Worm (Caenorhabditis elegans) whole organism, late embryonic: ENCODE results near the gene C27H6.9.

Source experiments
- C08G9.2 ChIP-seq: sonication (generic microtip); optimal IDR thresholded peaks from 2 replicates; lab custom pipeline; 2016; ENCODE audit warnings: mild to moderate bottlenecking, missing genetic modification characterization, moderate library complexity, missing compliant biosample characterization
- C38D4.7 ChIP-seq: fragments of 200-800 bp; sonication (Bioruptor generic); optimal IDR thresholded peaks from 2 replicates; lab custom pipeline; 2018; ENCODE audit warnings: mild to moderate bottlenecking, missing genetic modification characterization, moderate library complexity, missing compliant biosample characterization
- K02D7.2 ChIP-seq: sonication (generic microtip); optimal IDR thresholded peaks from 2 replicates; lab custom pipeline; 2017; ENCODE audit warnings: mild to moderate bottlenecking, missing genetic modification characterization, missing compliant biosample characterization
- K09A11.1 ChIP-seq: sonication (generic microtip); optimal IDR thresholded peaks from 2 replicates; lab custom pipeline; 2017; ENCODE audit warnings: antibody characterized with exemption, mild to moderate bottlenecking, missing genetic modification characterization, missing compliant biosample characterization; ENCODE audit not compliant: insufficient read depth
- T23F11.4 ChIP-seq: fragments of 200-800 bp; sonication (Bioruptor generic); optimal IDR thresholded peaks from 2 replicates; lab custom pipeline; 2018; ENCODE audit warnings: mild to moderate bottlenecking, missing genetic modification characterization, missing compliant biosample characterization
- ahr-1 ChIP-seq: sonication (generic microtip); optimal IDR thresholded peaks from 2 replicates; lab custom pipeline; 2016; ENCODE audit warnings: missing genetic modification characterization, missing compliant biosample characterization
- ama-1 ChIP-seq: fragments of 150-350 bp; optimal IDR thresholded peaks from 2 replicates; lab custom pipeline; 2014
- ceh-18 ChIP-seq: sonication (generic microtip); optimal IDR thresholded peaks from 2 replicates; lab custom pipeline; 2016; ENCODE audit warnings: missing genetic modification characterization, missing compliant biosample characterization
- ceh-19 ChIP-seq: fragments of 200-800 bp; sonication (Bioruptor generic); optimal IDR thresholded peaks from 2 replicates; lab custom pipeline; 2018; ENCODE audit warnings: mild to moderate bottlenecking, missing genetic modification characterization, missing compliant biosample characterization
- ceh-2 ChIP-seq: sonication (generic microtip); optimal IDR thresholded peaks from 2 replicates; lab custom pipeline; 2016; ENCODE audit warnings: missing genotype, missing genetic modification characterization, missing compliant biosample characterization
- ceh-22 ChIP-seq: sonication (generic microtip); optimal IDR thresholded peaks from 2 replicates; lab custom pipeline; 2017; ENCODE audit warnings: missing biosample characterization, missing genetic modification characterization
- ceh-24 ChIP-seq: sonication (generic microtip); optimal IDR thresholded peaks from 2 replicates; lab custom pipeline; 2016; ENCODE audit warnings: mild to moderate bottlenecking, missing genetic modification characterization, missing compliant biosample characterization
- ceh-30 ChIP-seq: fragments of 150-350 bp; optimal IDR thresholded peaks from 2 replicates; lab custom pipeline; 2014; ENCODE audit warnings: missing biosample characterization, missing genetic modification characterization
- ceh-31 ChIP-seq: sonication (generic microtip); optimal IDR thresholded peaks from 2 replicates; lab custom pipeline; 2016; ENCODE audit warnings: missing genetic modification characterization, missing compliant biosample characterization
- ceh-45 ChIP-seq: fragments of 200-800 bp; sonication (Bioruptor generic); IDR thresholded peaks from 2 replicates; pipeline ENCODE4 v1.3.6; 2022; ENCODE audit warnings: missing genetic modification reagents, missing genetic modification characterization, missing compliant biosample characterization
- che-1 ChIP-seq: sonication (generic microtip); optimal IDR thresholded peaks from 2 replicates; lab custom pipeline; 2016; ENCODE audit warnings: mild to moderate bottlenecking, missing genetic modification characterization, missing compliant biosample characterization
- ets-4 ChIP-seq: sonication (generic microtip); optimal IDR thresholded peaks from 2 replicates; lab custom pipeline; 2016; ENCODE audit warnings: missing genetic modification characterization, missing compliant biosample characterization
- eyg-1 ChIP-seq: sonication (generic microtip); optimal IDR thresholded peaks from 2 replicates; lab custom pipeline; 2016; ENCODE audit warnings: missing genotype, missing genetic modification characterization, missing compliant biosample characterization
- hlh-13 ChIP-seq: fragments of 200-800 bp; sonication (Bioruptor generic); optimal IDR thresholded peaks from 2 replicates; lab custom pipeline; 2018; ENCODE audit warnings: mild to moderate bottlenecking, missing genetic modification characterization, missing compliant biosample characterization
- hlh-6 ChIP-seq: sonication (generic microtip); optimal IDR thresholded peaks from 2 replicates; lab custom pipeline; 2016; ENCODE audit warnings: missing genotype, missing genetic modification characterization, missing compliant biosample characterization
- nfya-1 ChIP-seq: sonication (generic microtip); optimal IDR thresholded peaks from 2 replicates; lab custom pipeline; 2017; ENCODE audit warnings: missing genetic modification characterization, mild to moderate bottlenecking, missing compliant biosample characterization, antibody characterized with exemption, moderate library complexity
- nhr-232 ChIP-seq: sonication (generic microtip); optimal IDR thresholded peaks from 2 replicates; lab custom pipeline; 2016; ENCODE audit warnings: missing genetic modification characterization, missing compliant biosample characterization
- odd-2 ChIP-seq: sonication (generic microtip); optimal IDR thresholded peaks from 2 replicates; lab custom pipeline; 2017; ENCODE audit warnings: antibody characterized with exemption, mild to moderate bottlenecking, missing genetic modification characterization, missing compliant biosample characterization
- pax-1 ChIP-seq: fragments of 150-350 bp; optimal IDR thresholded peaks from 2 replicates; lab custom pipeline; 2014; ENCODE audit warnings: missing biosample characterization, missing genetic modification characterization
- pha-2 ChIP-seq: sonication (generic microtip); optimal IDR thresholded peaks from 2 replicates; lab custom pipeline; 2017; ENCODE audit warnings: mild to moderate bottlenecking, missing genetic modification characterization, missing compliant biosample characterization
- pha-4 ChIP-seq: fragments of 150-350 bp; optimal IDR thresholded peaks from 2 replicates; lab custom pipeline; 2018; ENCODE audit warnings: missing biosample characterization, missing genetic modification reagents, missing genetic modification characterization
- pqm-1 ChIP-seq: sonication (generic microtip); optimal IDR thresholded peaks from 2 replicates; lab custom pipeline; 2016; ENCODE audit warnings: missing genetic modification characterization, missing compliant biosample characterization
- sdc-2 ChIP-seq: sonication (generic microtip); optimal IDR thresholded peaks from 2 replicates; lab custom pipeline; 2016; ENCODE audit warnings: missing genotype, missing genetic modification characterization, missing compliant biosample characterization
- sox-4 ChIP-seq: sonication (generic microtip); optimal IDR thresholded peaks from 2 replicates; lab custom pipeline; 2017; ENCODE audit warnings: mild to moderate bottlenecking, missing genetic modification characterization, inconsistent platforms, missing compliant biosample characterization
- syd-9 ChIP-seq: sonication (generic microtip); optimal IDR thresholded peaks from 2 replicates; lab custom pipeline; 2016; ENCODE audit warnings: mild to moderate bottlenecking, missing genetic modification characterization, moderate library complexity, missing compliant biosample characterization
- tbx-7 ChIP-seq: sonication (generic microtip); optimal IDR thresholded peaks from 2 replicates; lab custom pipeline; 2016; ENCODE audit warnings: missing genotype, missing genetic modification characterization, missing compliant biosample characterization
- ttx-3 ChIP-seq: sonication (generic microtip); optimal IDR thresholded peaks from 2 replicates; lab custom pipeline; 2016; ENCODE audit warnings: missing genetic modification reagents, missing genetic modification characterization, missing compliant biosample characterization
- unc-3 ChIP-seq, 2 experiments: fragments of 200-800 bp in 1 of 2; sonication (Bioruptor generic) in 1 of 2; sonication (generic microtip) in 1 of 2; conservative IDR thresholded peaks in 1 of 2; optimal IDR thresholded peaks in 1 of 2; 2 replicates each; pipeline versions ENCODE4 v1.3.6 to Lab custom; 2016 to 2022; ENCODE audit warnings: missing compliant biosample characterization in 2 of 2, missing genetic modification characterization in 2 of 2, missing genetic modification reagents in 1 of 2
- unc-55 ChIP-seq: sonication (generic microtip); optimal IDR thresholded peaks from 2 replicates; lab custom pipeline; 2017; ENCODE audit warnings: missing biosample characterization, missing genetic modification reagents, missing genetic modification characterization
- unc-86 ChIP-seq: sonication (generic microtip); optimal IDR thresholded peaks from 2 replicates; lab custom pipeline; 2016; ENCODE audit warnings: missing genetic modification characterization, missing compliant biosample characterization
- zip-5 ChIP-seq: sonication (generic microtip); optimal IDR thresholded peaks from 2 replicates; lab custom pipeline; 2016; ENCODE audit warnings: missing genetic modification characterization, missing compliant biosample characterization

The C27H6.9 gene

ce11 chrV:9948840-9949239 lies 33.8 kb upstream of the C27H6.9 start, which contains the start of gene nlp-58:
nlp-58 (minus strand) TSS chrV:9948940.
- no peak for TF ChIP-seq T23F11.4 (GFP tag; lab: Kevin White, UChicago)
- TF ChIP-seq ceh-30 (tag; lab: Kevin White, UChicago), result no peak
- TF ChIP-seq K09A11.1 (tag; lab: Kevin White, UChicago), result no peak
- TF ChIP-seq ceh-24, result no peak
- no peak for TF ChIP-seq pha-4 (tag; lab: Kevin White, UChicago)
- TF ChIP-seq nfya-1 (tag; lab: Kevin White, UChicago), result no peak
- no peak for TF ChIP-seq unc-3 (GFP tag; conservative IDR thresholded peaks at IDR 0.05; lab: Robert Waterston, UW)
- TF ChIP-seq unc-3 (tag; optimal IDR thresholded peaks at IDR 0.05; lab: Kevin White, UChicago), result no peak
- no peak for TF ChIP-seq ceh-45 (GFP tag; lab: Robert Waterston, UW)
- TF ChIP-seq, all 69 proteins: peak for 0

ce11 chrV:9950861-9951260 lies 31.8 kb upstream of the C27H6.9 start, which contains the start of gene ttr-46:
ttr-46 (plus strand) TSS chrV:9951233.
- no peak for TF ChIP-seq pha-2 (tag; lab: Kevin White, UChicago)
- no peak for TF ChIP-seq tbx-7
- no peak for TF ChIP-seq ahr-1
- no peak for TF ChIP-seq ceh-19 (GFP tag; lab: Kevin White, UChicago)
- no peak for TF ChIP-seq ceh-31 (tag; lab: Kevin White, UChicago)
- TF ChIP-seq ets-4 (tag; lab: Kevin White, UChicago), result no peak
- TF ChIP-seq ama-1 (lab: Kevin White, UChicago), result no peak
- TF ChIP-seq hlh-6, result no peak
- no peak for TF ChIP-seq pqm-1
- no peak for TF ChIP-seq unc-86 (tag; lab: Kevin White, UChicago)

ce11 chrV:9952396-9952795 lies 30.3 kb upstream of the C27H6.9 start, which contains the start of gene mam-5:
mam-5 (plus strand) TSS chrV:9952699.
- TF ChIP-seq ceh-24 (no peak), hlh-13 (GFP tag; lab: Kevin White, UChicago) (no peak), odd-2 (no peak), ama-1 (lab: Kevin White, UChicago) (no peak), ttx-3 (tag; lab: Kevin White, UChicago) (no peak)
- TF ChIP-seq, all 69 proteins: peak for 0

- TF ChIP-seq hlh-6, result no peak
- TF ChIP-seq ceh-19 (GFP tag; lab: Kevin White, UChicago), result no peak
- TF ChIP-seq eyg-1, result no peak
- no peak for TF ChIP-seq C08G9.2 (tag; lab: Kevin White, UChicago)
- no peak for TF ChIP-seq sdc-2 (tag; lab: Kevin White, UChicago)
- TF ChIP-seq syd-9 (tag; lab: Kevin White, UChicago), result no peak
- no peak for TF ChIP-seq ceh-18
- TF ChIP-seq ceh-22 (tag; lab: Kevin White, UChicago), result no peak
- TF ChIP-seq K02D7.2 (tag; lab: Kevin White, UChicago), result no peak
- no peak for TF ChIP-seq che-1 (tag; lab: Kevin White, UChicago)
- no peak for TF ChIP-seq zip-5
- TF ChIP-seq sox-4 (tag; lab: Kevin White, UChicago), result no peak
- TF ChIP-seq ceh-45 (GFP tag; lab: Robert Waterston, UW), result no peak
- no peak for TF ChIP-seq unc-55
- no peak for TF ChIP-seq pax-1 (tag; lab: Kevin White, UChicago)
- TF ChIP-seq C38D4.7 (GFP tag; lab: Kevin White, UChicago), result no peak
- TF ChIP-seq K09A11.1 (tag; lab: Kevin White, UChicago), result no peak
- TF ChIP-seq nhr-232, result no peak
- TF ChIP-seq ahr-1, result no peak
- TF ChIP-seq ceh-2, result no peak
- TF ChIP-seq, all 69 proteins: peak for 0
Measured at ce11 chrV:9958231-9958630, 24.4 kb upstream of the C27H6.9 start, which contains the start of gene anmt-3. anmt-3 (minus strand) TSS chrV:9958331.
